Fruit fly (Drosophila melanogaster) whole organism, pupa: ENCODE results near the gene PGAP1.
A peak's percentile ranks its signal among the peaks of the same experiment; 100 is the strongest.

Source experiments
- CG12605 ChIP-seq: fragments of 200-800 bp; sonication (Bioruptor generic); IDR thresholded peaks from 2 replicates; pipeline ENCODE4 v1.3.6; 2022; ENCODE audit warnings: missing biosample characterization, missing genetic modification characterization
- CG13204 ChIP-seq: fragments of 200-800 bp; sonication (Bioruptor generic); optimal IDR thresholded peaks from 2 replicates; lab custom pipeline; 2018; ENCODE audit warnings: missing biosample characterization, mild to moderate bottlenecking, missing genetic modification characterization, moderate library complexity
- CG15710 ChIP-seq: fragments of 200-800 bp; sonication (Bioruptor generic); optimal IDR thresholded peaks from 2 replicates; lab custom pipeline; 2018; ENCODE audit warnings: missing biosample characterization, mild to moderate bottlenecking, missing genetic modification characterization, moderate library complexity
- CG4496 ChIP-seq: fragments of 200-800 bp; sonication (Bioruptor generic); IDR thresholded peaks from 3 replicates; pipeline ENCODE4 v1.3.6; 2022; ENCODE audit warnings: missing biosample characterization, missing genetic modification characterization
- Ets98B ChIP-seq: fragments of 200-800 bp; sonication (Bioruptor generic); IDR thresholded peaks from 2 replicates; pipeline ENCODE4 v1.3.6; 2022; ENCODE audit warnings: missing biosample characterization, missing genetic modification characterization
- Pif1A ChIP-seq: fragments of 200-800 bp; sonication (Bioruptor generic); optimal IDR thresholded peaks from 3 replicates; lab custom pipeline; 2016; ENCODE audit warnings: missing biosample characterization, missing genetic modification characterization

DNA sequence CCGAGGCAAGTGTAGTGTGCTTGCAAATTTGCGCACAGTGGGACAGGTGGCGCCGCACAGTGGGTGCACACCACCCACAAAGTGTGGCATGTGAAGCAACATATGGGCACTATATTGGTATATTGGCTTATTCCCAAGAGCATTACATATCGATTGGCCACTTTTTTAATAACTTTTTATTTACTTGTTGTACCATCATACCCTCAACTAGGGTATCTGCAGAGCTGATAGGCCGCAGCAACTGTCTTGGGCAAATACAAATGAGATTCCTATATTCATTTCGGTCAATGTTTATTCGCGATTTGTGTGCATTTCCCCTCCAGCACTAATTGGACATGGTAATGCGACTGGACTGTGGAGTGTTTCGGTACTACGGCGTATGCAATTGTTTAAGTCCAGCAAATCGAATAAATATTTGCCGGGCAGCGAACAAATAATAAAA, 35.5 kb upstream of the PGAP1 start:
- TF ChIP-seq Pif1A (GFP tag; lab: Kevin White, UChicago) = peak; percentile 88
- peak; percentile 86 for TF ChIP-seq CG12605 (GFP tag; lab: Robert Waterston, UW)
- peak; percentile 75 for TF ChIP-seq CG15710 (tag; lab: Kevin White, UChicago)
- peak; percentile 95 for TF ChIP-seq CG4496 (GFP tag; lab: Robert Waterston, UW)
- TF ChIP-seq CG13204 (GFP tag; lab: Kevin White, UChicago) = peak; percentile 29
- TF ChIP-seq Ets98B (GFP tag; lab: Robert Waterston, UW) = peak; percentile 89
